Fruit fly (Drosophila melanogaster) whole organism, embryonic: ENCODE measurements around the gene ClpX.
A peak's percentile ranks its signal among the peaks of the same experiment; 100 is the strongest.

Experiments
- Adf1 ChIP-seq: fragments of 200-800 bp; sonication (Bioruptor generic); IDR thresholded peaks from 2 replicates; pipeline ENCODE4 v1.3.6; 2022; ENCODE audit warnings: missing biosample characterization, missing genetic modification characterization
- CG10543 ChIP-seq: fragments of 200-800 bp; sonication (Bioruptor generic); optimal IDR thresholded peaks from 3 replicates; lab custom pipeline; 2017; ENCODE audit warnings: missing biosample characterization, mild to moderate bottlenecking, missing genetic modification characterization, moderate library complexity
- CG10959 ChIP-seq: fragments of 200-800 bp; sonication (Bioruptor generic); IDR thresholded peaks from 2 replicates; pipeline ENCODE4 v1.3.6; 2022; ENCODE audit warnings: missing biosample characterization, missing genetic modification characterization
- CG11093 ChIP-seq: fragments of 200-800 bp; sonication (Bioruptor generic); IDR thresholded peaks from 3 replicates; pipeline ENCODE4 v1.3.6; 2022; ENCODE audit warnings: missing biosample characterization, missing genetic modification characterization
- CG11398 ChIP-seq: fragments of 200-800 bp; sonication (Bioruptor generic); optimal IDR thresholded peaks from 2 replicates; lab custom pipeline; 2016; ENCODE audit warnings: missing biosample characterization, missing genetic modification characterization
- CG12104 ChIP-seq: fragments of 200-800 bp; sonication (Bioruptor generic); optimal IDR thresholded peaks from 3 replicates; lab custom pipeline; 2016; ENCODE audit warnings: missing biosample characterization, missing genetic modification characterization
- CG12744 ChIP-seq: fragments of 200-800 bp; sonication (Bioruptor generic); optimal IDR thresholded peaks from 2 replicates; lab custom pipeline; 2016; ENCODE audit warnings: missing biosample characterization, missing genetic modification characterization
- CG12769 ChIP-seq: fragments of 200-800 bp; sonication (Bioruptor generic); optimal IDR thresholded peaks from 2 replicates; lab custom pipeline; 2019; ENCODE audit warnings: missing biosample characterization, mild to moderate bottlenecking, missing genetic modification characterization, moderate library complexity
- CG13624 ChIP-seq: fragments of 200-800 bp; sonication (Bioruptor generic); optimal IDR thresholded peaks from 2 replicates; lab custom pipeline; 2016; ENCODE audit warnings: missing biosample characterization, missing genetic modification characterization
- CG14965 ChIP-seq: fragments of 200-800 bp; sonication (Bioruptor generic); optimal IDR thresholded peaks from 2 replicates; lab custom pipeline; 2016; ENCODE audit warnings: missing biosample characterization, missing genetic modification characterization, borderline replicate concordance
- CG17568 ChIP-seq: fragments of 200-800 bp; sonication (Bioruptor generic); optimal IDR thresholded peaks from 2 replicates; lab custom pipeline; 2018; ENCODE audit warnings: missing biosample characterization, mild to moderate bottlenecking, missing genetic modification characterization, moderate library complexity
- CG17612 ChIP-seq: fragments of 200-800 bp; sonication (Bioruptor generic); IDR thresholded peaks from 2 replicates; pipeline ENCODE4 v1.3.6; 2022; ENCODE audit warnings: missing biosample characterization, missing genetic modification characterization
- CG18262 ChIP-seq: fragments of 200-800 bp; optimal IDR thresholded peaks from 3 replicates; lab custom pipeline; 2019; ENCODE audit warnings: missing biosample characterization, mild to moderate bottlenecking, missing genetic modification characterization, moderate library complexity
- CG18476 ChIP-seq: fragments of 200-800 bp; sonication (Bioruptor generic); optimal IDR thresholded peaks from 2 replicates; lab custom pipeline; 2016; ENCODE audit warnings: missing biosample characterization, mild to moderate bottlenecking, missing genetic modification characterization
- CG18599 ChIP-seq: fragments of 200-800 bp; sonication (Bioruptor generic); optimal IDR thresholded peaks from 3 replicates; lab custom pipeline; 2017; ENCODE audit warnings: missing biosample characterization, missing genetic modification characterization, mild to moderate bottlenecking, moderate library complexity, missing genetic modification reagents
- CG2116 ChIP-seq: fragments of 200-800 bp; sonication (Bioruptor generic); optimal IDR thresholded peaks from 3 replicates; lab custom pipeline; 2018; ENCODE audit warnings: missing biosample characterization, mild to moderate bottlenecking, missing genetic modification characterization
- CG3065 ChIP-seq: fragments of 200-800 bp; sonication (Bioruptor generic); optimal IDR thresholded peaks from 2 replicates; lab custom pipeline; 2016; ENCODE audit warnings: missing biosample characterization, missing genetic modification characterization
- CG31388 ChIP-seq: fragments of 200-800 bp; sonication (Bioruptor generic); optimal IDR thresholded peaks from 2 replicates; lab custom pipeline; 2016; ENCODE audit warnings: missing biosample characterization, missing genetic modification characterization
- CG34224 ChIP-seq: fragments of 200-800 bp; sonication (Bioruptor generic); IDR thresholded peaks from 3 replicates; pipeline ENCODE4 v1.3.6; 2022; ENCODE audit warnings: missing biosample characterization, missing genetic modification characterization; ENCODE audit not compliant: partially characterized antibody
- CG4282 ChIP-seq: fragments of 200-800 bp; sonication (Bioruptor generic); optimal IDR thresholded peaks from 2 replicates; lab custom pipeline; 2016; ENCODE audit warnings: missing biosample characterization, missing genetic modification characterization
- CG4360 ChIP-seq: fragments of 200-800 bp; sonication (Bioruptor generic); IDR thresholded peaks from 2 replicates; pipeline ENCODE4 v1.3.6; 2022; ENCODE audit warnings: missing biosample characterization, missing genetic modification characterization
- CG4854 ChIP-seq: fragments of 200-800 bp; sonication (Bioruptor generic); optimal IDR thresholded peaks from 2 replicates; lab custom pipeline; 2016; ENCODE audit warnings: missing biosample characterization, missing genetic modification characterization, inconsistent platforms
- CG5245 ChIP-seq: fragments of 200-800 bp; sonication (Bioruptor generic); optimal IDR thresholded peaks from 3 replicates; lab custom pipeline; 2016; ENCODE audit warnings: missing biosample characterization, missing genetic modification characterization
- CG6765 ChIP-seq: fragments of 200-800 bp; sonication (Bioruptor generic); optimal IDR thresholded peaks from 3 replicates; lab custom pipeline; 2017; ENCODE audit warnings: missing biosample characterization, mild to moderate bottlenecking, missing genetic modification characterization
- CG8388 ChIP-seq: fragments of 200-800 bp; sonication (Bioruptor generic); optimal IDR thresholded peaks from 2 replicates; lab custom pipeline; 2019; ENCODE audit warnings: missing biosample characterization, mild to moderate bottlenecking, missing genetic modification characterization, moderate library complexity
- CG8765 ChIP-seq: fragments of 200-800 bp; sonication (Bioruptor generic); IDR thresholded peaks from 2 replicates; pipeline ENCODE4 v1.3.6; 2022; ENCODE audit warnings: missing biosample characterization, missing genetic modification characterization
- Dll ChIP-seq: fragments of 200-800 bp; sonication (Bioruptor generic); IDR thresholded peaks from 4 replicates; pipeline ENCODE4 v1.3.6; 2022; ENCODE audit warnings: missing biosample characterization, missing genetic modification characterization; ENCODE audit not compliant: partially characterized antibody
- Fer3 ChIP-seq: fragments of 200-800 bp; sonication (Bioruptor generic); optimal IDR thresholded peaks from 2 replicates; lab custom pipeline; 2018; ENCODE audit warnings: missing biosample characterization, mild to moderate bottlenecking, missing genetic modification characterization, moderate library complexity
- Rfx ChIP-seq: fragments of 200-800 bp; sonication (Bioruptor generic); IDR thresholded peaks from 2 replicates; pipeline ENCODE4 v1.3.6; 2022; ENCODE audit warnings: missing biosample characterization, missing genetic modification characterization
- Rx ChIP-seq: fragments of 200-800 bp; sonication (Bioruptor generic); IDR thresholded peaks from 2 replicates; pipeline ENCODE4 v1.3.6; 2022; ENCODE audit warnings: missing biosample characterization, missing genetic modification characterization
- ara ChIP-seq: fragments of 200-800 bp; sonication (Bioruptor generic); IDR thresholded peaks from 2 replicates; pipeline ENCODE4 v1.3.6; 2022; ENCODE audit warnings: missing biosample characterization, missing genetic modification characterization
- chinmo ChIP-seq: fragments of 200-800 bp; sonication (Bioruptor generic); IDR thresholded peaks from 4 replicates; pipeline ENCODE4 v1.3.6; 2022; ENCODE audit warnings: missing biosample characterization, missing genetic modification characterization; ENCODE audit not compliant: partially characterized antibody
- croc ChIP-seq: fragments of 200-800 bp; sonication (Bioruptor generic); conservative IDR thresholded peaks from 3 replicates; pipeline ENCODE4 v1.3.6; 2022; ENCODE audit warnings: missing biosample characterization, missing genetic modification characterization
- cwo ChIP-seq: fragments of 200-800 bp; sonication (Bioruptor generic); optimal IDR thresholded peaks from 3 replicates; lab custom pipeline; 2017; ENCODE audit warnings: missing biosample characterization, missing genetic modification characterization, mild to moderate bottlenecking, moderate library complexity, missing genetic modification reagents
- disco-r ChIP-seq: fragments of 200-800 bp; sonication (Bioruptor generic); optimal IDR thresholded peaks from 2 replicates; lab custom pipeline; 2016; ENCODE audit warnings: missing biosample characterization, missing genetic modification characterization
- esg ChIP-seq: fragments of 200-800 bp; sonication (Bioruptor generic); conservative IDR thresholded peaks from 2 replicates; pipeline ENCODE4 v1.3.6; 2022; ENCODE audit warnings: missing biosample characterization, missing genetic modification characterization
- fd64A ChIP-seq: fragments of 200-800 bp; sonication (Bioruptor generic); optimal IDR thresholded peaks from 3 replicates; lab custom pipeline; 2018; ENCODE audit warnings: missing biosample characterization, mild to moderate bottlenecking, missing genetic modification characterization
- gfzf ChIP-seq: fragments of 200-800 bp; sonication (Bioruptor generic); optimal IDR thresholded peaks from 2 replicates; lab custom pipeline; 2016; ENCODE audit warnings: missing biosample characterization, mild to moderate bottlenecking, missing genetic modification characterization, moderate library complexity
- hkb ChIP-seq, 2 experiments: fragments of 200-800 bp in 1 of 2; fragments of >200 bp in 1 of 2; sonication (Bioruptor generic) in 1 of 2; IDR thresholded peaks in 1 of 2; optimal IDR thresholded peaks in 1 of 2; 2 replicates each; pipeline versions ENCODE4 v1.3.6 to Lab custom; 2017 to 2022; ENCODE audit warnings: missing biosample characterization in 1 of 2, missing genetic modification characterization in 1 of 2
- mld ChIP-seq: fragments of 200-800 bp; sonication (Bioruptor generic); IDR thresholded peaks from 3 replicates; pipeline ENCODE4 v1.3.6; 2022; ENCODE audit warnings: missing biosample characterization, missing genetic modification characterization; ENCODE audit not compliant: partially characterized antibody
- nerfin-1 ChIP-seq: fragments of 200-800 bp; sonication (Bioruptor generic); optimal IDR thresholded peaks from 3 replicates; lab custom pipeline; 2019; ENCODE audit warnings: missing biosample characterization, mild to moderate bottlenecking, missing genetic modification characterization, moderate library complexity
- prd ChIP-seq, 3 experiments: fragments of >200 bp in 2 of 3; fragments of 200-800 bp in 1 of 3; sonication (Bioruptor generic) in 1 of 3; optimal IDR thresholded peaks in 2 of 3; IDR thresholded peaks in 1 of 3; 2 replicates in 2 of 3; 3 replicates in 1 of 3; pipeline versions ENCODE4 v1.3.6 to Lab custom; 2017 to 2022; ENCODE audit warnings: missing biosample characterization in 1 of 3, missing genetic modification characterization in 1 of 3
- row ChIP-seq: fragments of 200-800 bp; sonication (Bioruptor generic); IDR thresholded peaks from 3 replicates; pipeline ENCODE4 v1.3.6; 2022; ENCODE audit warnings: missing biosample characterization, missing genetic modification characterization
- sd ChIP-seq: fragments of 200-800 bp; sonication (Bioruptor generic); optimal IDR thresholded peaks from 3 replicates; lab custom pipeline; 2018; ENCODE audit warnings: missing biosample characterization, mild to moderate bottlenecking, missing genetic modification characterization, moderate library complexity
- sna ChIP-seq: fragments of 200-800 bp; sonication (Bioruptor generic); IDR thresholded peaks from 2 replicates; pipeline ENCODE4 v1.3.6; 2022; ENCODE audit warnings: missing biosample characterization, missing genetic modification characterization; ENCODE audit not compliant: partially characterized antibody
- tin ChIP-seq: fragments of 200-800 bp; sonication (Bioruptor generic); optimal IDR thresholded peaks from 3 replicates; lab custom pipeline; 2016; ENCODE audit warnings: missing biosample characterization, missing genetic modification characterization
- yki ChIP-seq: fragments of >200 bp; optimal IDR thresholded peaks from 3 replicates; lab custom pipeline; 2018
- zen2 ChIP-seq: fragments of 200-800 bp; sonication (Bioruptor generic); IDR thresholded peaks from 3 replicates; pipeline ENCODE4 v1.3.6; 2022; ENCODE audit warnings: missing biosample characterization, missing genetic modification characterization; ENCODE audit not compliant: partially characterized antibody
- zfh2 ChIP-seq: fragments of 200-800 bp; sonication (Bioruptor generic); optimal IDR thresholded peaks from 2 replicates; lab custom pipeline; 2016; ENCODE audit warnings: missing biosample characterization, missing genetic modification characterization

ClpX gene

DNA sequence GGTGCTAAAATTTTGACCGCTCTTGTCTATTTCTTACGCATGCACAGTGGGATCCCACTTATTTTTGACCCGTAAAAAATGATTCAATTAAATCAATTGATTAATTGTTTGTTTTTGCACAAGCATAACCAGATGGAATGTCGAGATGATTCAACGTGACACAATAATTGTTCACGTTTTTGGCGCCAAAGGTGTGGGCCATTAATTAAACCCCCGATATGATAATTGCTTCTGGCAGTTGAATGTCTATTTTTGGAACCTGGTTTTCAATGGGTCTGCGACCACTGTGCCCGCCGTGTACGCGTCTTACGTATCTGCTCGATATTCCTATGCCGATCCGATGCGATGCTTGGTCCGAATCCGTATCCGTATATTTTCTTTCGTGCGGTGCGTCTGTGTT, 11.4 kb downstream of the ClpX start (continued):
- TF ChIP-seq cwo (GFP tag; lab: Kevin White, UChicago) (peak; percentile 46), CG12744 (peak; percentile 31), CG12104 (GFP tag; lab: Kevin White, UChicago) (peak; percentile 34), fd64A (GFP tag; lab: Kevin White, UChicago) (peak; percentile 47), esg (peak; percentile 73), Rfx (GFP tag; lab: Robert Waterston, UW) (peak; percentile 85), zen2 (GFP tag; lab: Robert Waterston, UW) (peak; percentile 33; the same call in 1 of the 3 replicates), Adf1 (0 out of 2 replicates have a peak, but pooled peaks have one; percentile 10), sd (tag; lab: Kevin White, UChicago) (peak; percentile 46), CG13624 (GFP tag; lab: Kevin White, UChicago) (peak; percentile 49), nerfin-1 (tag; lab: Kevin White, UChicago) (peak; percentile 59), CG31388 (GFP tag; lab: Kevin White, UChicago) (no peak), prd (optimal IDR thresholded peaks at IDR 0.05; lab: Kevin White, UChicago) (no peak), prd (GFP tag; IDR thresholded peaks at IDR 0.05; lab: Robert Waterston, UW) (peak; percentile 84), CG8765 (GFP tag; lab: Robert Waterston, UW) (no peak), CG2116 (no peak), Fer3 (tag; lab: Kevin White, UChicago) (peak; percentile 66), CG3065 (no peak), CG17612 (GFP tag; lab: Robert Waterston, UW) (0 out of 2 replicates have a peak, but pooled peaks have one; percentile 51), CG11093 (GFP tag; lab: Robert Waterston, UW) (peak; percentile 57; the same call in 2 of the 3 replicates), ara (GFP tag; lab: Robert Waterston, UW) (peak; percentile 56; the same call in 1 of the 2 replicates), CG6765 (GFP tag; lab: Kevin White, UChicago) (peak; percentile 54), tin (GFP tag; lab: Kevin White, UChicago) (peak; percentile 74), gfzf (GFP tag; lab: Kevin White, UChicago) (no peak), chinmo (GFP tag; lab: Robert Waterston, UW) (no peak), sna (no peak), CG18476 (GFP tag; lab: Kevin White, UChicago) (peak; percentile 49), Rx (GFP tag; lab: Robert Waterston, UW) (peak; percentile 53), CG34224 (no peak), Dll (GFP tag; lab: Robert Waterston, UW) (0 out of 4 replicates have a peak, but pooled peaks have one; percentile 20), CG12769 (tag; lab: Kevin White, UChicago) (peak; percentile 86), CG5245 (peak; percentile 56), row (GFP tag; lab: Robert Waterston, UW) (peak; percentile 92), CG4282 (GFP tag; lab: Kevin White, UChicago) (peak; percentile 49), CG17568 (GFP tag; lab: Kevin White, UChicago) (peak; percentile 59), yki (lab: Kevin White, UChicago) (no peak), disco-r (GFP tag; lab: Kevin White, UChicago) (peak; percentile 30), CG14965 (GFP tag; lab: Kevin White, UChicago) (no peak), CG11398 (GFP tag; lab: Kevin White, UChicago) (peak; percentile 41), CG18262 (tag; lab: Kevin White, UChicago) (peak; percentile 78), hkb (optimal IDR thresholded peaks at IDR 0.05; lab: Kevin White, UChicago) (no peak), hkb (GFP tag; IDR thresholded peaks at IDR 0.05; lab: Robert Waterston, UW) (peak; percentile 74), CG4360 (GFP tag; lab: Robert Waterston, UW) (0 out of 2 replicates have a peak, but pooled peaks have one; percentile 33), croc (GFP tag; lab: Robert Waterston, UW) (peak; percentile 59), CG10959 (peak; percentile 54), CG4854 (GFP tag; lab: Kevin White, UChicago) (peak; percentile 38), CG10543 (GFP tag; lab: Kevin White, UChicago) (peak; percentile 77), CG8388 (GFP tag; lab: Kevin White, UChicago) (peak; percentile 61), CG18599 (GFP tag; lab: Kevin White, UChicago) (peak; percentile 78), mld (GFP tag; lab: Robert Waterston, UW) (no peak), zfh2 (GFP tag; lab: Kevin White, UChicago) (peak; percentile 75)
